Fruit fly (Drosophila melanogaster) whole organism, prepupa: ENCODE results near the gene CG13084.
A peak's percentile ranks its signal among the peaks of the same experiment; 100 is the strongest.

Source experiments
- CG10631 ChIP-seq: fragments of 200-800 bp; sonication (Bioruptor generic); optimal IDR thresholded peaks from 2 replicates; lab custom pipeline; 2016; ENCODE audit warnings: missing biosample characterization, missing genetic modification characterization
- CG8319 ChIP-seq: fragments of 200-800 bp; sonication (Bioruptor generic); optimal IDR thresholded peaks from 3 replicates; lab custom pipeline; 2016; ENCODE audit warnings: missing biosample characterization, missing genetic modification characterization
- Smox ChIP-seq: fragments of 200-800 bp; sonication (Bioruptor generic); optimal IDR thresholded peaks from 3 replicates; lab custom pipeline; 2016; ENCODE audit warnings: missing biosample characterization, missing genetic modification characterization
- spab ChIP-seq: fragments of 200-800 bp; sonication (Bioruptor generic); optimal IDR thresholded peaks from 2 replicates; lab custom pipeline; 2017; ENCODE audit warnings: missing biosample characterization, mild to moderate bottlenecking, missing genetic modification characterization, missing genetic modification reagents

- TF ChIP-seq spab (GFP tag; lab: Kevin White, UChicago) (peak; percentile 27), CG8319 (GFP tag; lab: Kevin White, UChicago) (peak; percentile 7), CG10631 (GFP tag; lab: Kevin White, UChicago) (peak; percentile 76), Smox (GFP tag; lab: Kevin White, UChicago) (peak; percentile 48)
Measured at dm6 chr2L:19439598-19440230, 45.0 kb upstream of the CG13084 start.
